Worm (Caenorhabditis elegans) whole organism, late embryonic: Measurements from ENCODE around the gene F58E6.4.

Source experiments
- ama-1 ChIP-seq: fragments of 150-350 bp; optimal IDR thresholded peaks from 2 replicates; lab custom pipeline; 2014
- ceh-30 ChIP-seq: fragments of 150-350 bp; optimal IDR thresholded peaks from 2 replicates; lab custom pipeline; 2014; ENCODE audit warnings: missing biosample characterization, missing genetic modification characterization
- ceh-34 ChIP-seq: sonication (generic microtip); optimal IDR thresholded peaks from 2 replicates; lab custom pipeline; 2016; ENCODE audit warnings: mild to moderate bottlenecking, missing genetic modification characterization, missing compliant biosample characterization
- gmeb-2 ChIP-seq: sonication (generic microtip); optimal IDR thresholded peaks from 2 replicates; lab custom pipeline; 2016; ENCODE audit warnings: missing genetic modification characterization, inconsistent platforms, missing compliant biosample characterization
- mec-3 ChIP-seq: sonication (generic microtip); optimal IDR thresholded peaks from 2 replicates; lab custom pipeline; 2016; ENCODE audit warnings: borderline replicate concordance, missing genetic modification characterization, missing compliant biosample characterization
- nfya-1 ChIP-seq: sonication (generic microtip); optimal IDR thresholded peaks from 2 replicates; lab custom pipeline; 2017; ENCODE audit warnings: missing genetic modification characterization, mild to moderate bottlenecking, missing compliant biosample characterization, antibody characterized with exemption, moderate library complexity
- nhr-11 ChIP-seq: fragments of 150-350 bp; optimal IDR thresholded peaks from 2 replicates; lab custom pipeline; 2014; ENCODE audit warnings: missing biosample characterization, missing genetic modification characterization
- nhr-232 ChIP-seq: sonication (generic microtip); optimal IDR thresholded peaks from 2 replicates; lab custom pipeline; 2016; ENCODE audit warnings: missing genetic modification characterization, missing compliant biosample characterization
- tbx-2 ChIP-seq: sonication (generic microtip); optimal IDR thresholded peaks from 2 replicates; lab custom pipeline; 2016; ENCODE audit warnings: missing genetic modification characterization, missing compliant biosample characterization

ce11 chrV:9753554-9753953 is 3.3 kb upstream of the F58E6.4 start:
- TF ChIP-seq gmeb-2 (tag; lab: Kevin White, UChicago) (no peak), ceh-34 (tag; lab: Kevin White, UChicago) (no peak), nhr-232 (tag; lab: Kevin White, UChicago) (no peak), tbx-2 (tag; lab: Kevin White, UChicago) (no peak), nhr-11 (no peak), nfya-1 (tag; lab: Kevin White, UChicago) (no peak), ama-1 (lab: Kevin White, UChicago) (no peak), ceh-30 (tag; lab: Kevin White, UChicago) (no peak), mec-3 (no peak)
